Worm (Caenorhabditis elegans): ENCODE measurements around the gene cyb-3.

DNA sequence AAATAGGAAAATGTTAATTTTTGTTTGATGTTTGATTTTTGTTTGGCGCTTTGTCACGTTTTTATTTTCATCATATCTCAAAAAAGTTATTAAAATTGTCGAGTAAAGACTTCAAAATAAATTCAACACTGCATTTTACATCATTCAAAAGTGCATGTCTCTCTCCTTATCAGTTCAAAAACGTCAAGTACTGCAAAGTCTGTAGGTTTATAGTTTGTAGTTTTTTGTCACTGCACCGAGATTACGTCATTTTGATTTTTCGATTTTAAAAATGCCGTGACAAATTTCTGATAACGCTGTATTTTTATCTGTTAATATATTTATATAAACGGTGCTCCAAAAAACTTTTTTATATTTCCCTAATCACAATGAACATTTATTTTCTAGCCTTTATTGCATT lies 40.8 kb upstream of the cyb-3 start, which contains the start of gene C29F3.7:
- TF ChIP-seq arid-1 (GFP tag; conservative IDR thresholded peaks at IDR 0.05) (no peak), ces-1 (GFP tag; optimal IDR thresholded peaks at IDR 0.05) (no peak), aly-2 (tag; optimal IDR thresholded peaks at IDR 0.05) (no peak), mdl-1 (tag; optimal IDR thresholded peaks at IDR 0.05) (peak in 1 of 2 experiments; percentile 77), jun-1 (tag; optimal IDR thresholded peaks at IDR 0.05) (no peak)
